Worm (Caenorhabditis elegans) whole organism, young adult: ENCODE results near the gene ced-6.

Source experiments
- B0019.2 ChIP-seq: fragments of 200-800 bp; sonication (Bioruptor generic); conservative IDR thresholded peaks from 2 replicates; pipeline ENCODE4 v1.3.6; 2022; ENCODE audit warnings: missing genetic modification reagents, missing genetic modification characterization, missing compliant biosample characterization
- B0261.1 ChIP-seq: sonication (generic microtip); optimal IDR thresholded peaks from 2 replicates; lab custom pipeline; 2016; ENCODE audit warnings: mild to moderate bottlenecking, missing genetic modification characterization, moderate library complexity, missing compliant biosample characterization
- D2030.7 ChIP-seq: fragments of 200-800 bp; sonication (Bioruptor generic); IDR thresholded peaks from 2 replicates; pipeline ENCODE4 v1.3.6; 2022; ENCODE audit warnings: missing genetic modification reagents, missing genetic modification characterization, missing compliant biosample characterization
- F33H1.4 ChIP-seq: fragments of 200-800 bp; sonication (Bioruptor generic); IDR thresholded peaks from 2 replicates; pipeline ENCODE4 v1.3.6; 2022; ENCODE audit warnings: missing genetic modification reagents, missing genetic modification characterization, missing compliant biosample characterization
- F39B2.1 ChIP-seq: fragments of 200-800 bp; sonication (Bioruptor generic); IDR thresholded peaks from 2 replicates; pipeline ENCODE4 v1.3.6; 2022; ENCODE audit warnings: missing genetic modification reagents, missing genetic modification characterization, missing compliant biosample characterization
- F49E8.2 ChIP-seq: sonication (generic microtip); optimal IDR thresholded peaks from 3 replicates; lab custom pipeline; 2017; ENCODE audit warnings: missing genetic modification characterization, mild to moderate bottlenecking, missing compliant biosample characterization, antibody characterized with exemption, moderate library complexity; ENCODE audit not compliant: insufficient read depth
- F57A8.1 ChIP-seq: fragments of 200-800 bp; sonication (Bioruptor generic); optimal IDR thresholded peaks from 2 replicates; lab custom pipeline; 2018; ENCODE audit warnings: mild to moderate bottlenecking, missing genetic modification characterization, moderate library complexity, missing compliant biosample characterization
- F57C9.4 ChIP-seq: sonication (generic microtip); optimal IDR thresholded peaks from 2 replicates; lab custom pipeline; 2017; ENCODE audit warnings: mild to moderate bottlenecking, missing genetic modification characterization, missing compliant biosample characterization
- K11D2.4 ChIP-seq: fragments of 200-800 bp; sonication (Bioruptor generic); IDR thresholded peaks from 2 replicates; pipeline ENCODE4 v1.3.6; 2022; ENCODE audit warnings: missing genetic modification reagents, missing genetic modification characterization, missing compliant biosample characterization
- Y67H2A.10 ChIP-seq: fragments of 200-800 bp; sonication (Bioruptor generic); conservative IDR thresholded peaks from 2 replicates; pipeline ENCODE4 v1.3.6; 2022; ENCODE audit warnings: missing genetic modification reagents, missing genetic modification characterization, missing compliant biosample characterization
- ZK185.1 ChIP-seq: sonication (generic microtip); optimal IDR thresholded peaks from 2 replicates; lab custom pipeline; 2016; ENCODE audit warnings: mild to moderate bottlenecking, missing genetic modification characterization, missing compliant biosample characterization; ENCODE audit not compliant: poor library complexity, severe bottlenecking
- aptf-3 ChIP-seq: fragments of 200-800 bp; sonication (Bioruptor generic); IDR thresholded peaks from 2 replicates; pipeline ENCODE4 v1.3.6; 2022; ENCODE audit warnings: missing genetic modification characterization, missing compliant biosample characterization
- atf-7 ChIP-seq: sonication (generic microtip); optimal IDR thresholded peaks from 2 replicates; lab custom pipeline; 2017; ENCODE audit warnings: mild to moderate bottlenecking, missing genetic modification characterization, missing compliant biosample characterization
- cebp-1 ChIP-seq, 2 experiments: fragments of 200-800 bp in 1 of 2; sonication (Bioruptor generic) in 1 of 2; sonication (generic microtip) in 1 of 2; IDR thresholded peaks in 1 of 2; optimal IDR thresholded peaks in 1 of 2; 2 replicates each; pipeline versions ENCODE4 v1.3.6 to Lab custom; 2017 to 2022; ENCODE audit warnings: missing compliant biosample characterization in 2 of 2, missing genetic modification characterization in 2 of 2, mild to moderate bottlenecking in 1 of 2, missing genetic modification reagents in 1 of 2, moderate library complexity in 1 of 2
- cebp-2 ChIP-seq: fragments of 200-800 bp; sonication (Bioruptor generic); IDR thresholded peaks from 2 replicates; pipeline ENCODE4 v1.3.6; 2022; ENCODE audit warnings: missing genetic modification characterization, missing compliant biosample characterization
- ceh-100 ChIP-seq: fragments of 200-800 bp; sonication (Bioruptor generic); IDR thresholded peaks from 2 replicates; pipeline ENCODE4 v1.3.6; 2022; ENCODE audit warnings: missing genetic modification reagents, missing genetic modification characterization, missing compliant biosample characterization
- ceh-58 ChIP-seq: fragments of 200-800 bp; sonication (Bioruptor generic); IDR thresholded peaks from 2 replicates; pipeline ENCODE4 v1.3.6; 2022; ENCODE audit warnings: missing genetic modification characterization, missing compliant biosample characterization
- die-1 ChIP-seq: sonication (generic microtip); optimal IDR thresholded peaks from 2 replicates; lab custom pipeline; 2016; ENCODE audit warnings: missing genotype, mild to moderate bottlenecking, missing genetic modification characterization, missing compliant biosample characterization
- dpff-1 ChIP-seq: sonication (generic microtip); optimal IDR thresholded peaks from 2 replicates; lab custom pipeline; 2017; ENCODE audit warnings: mild to moderate bottlenecking, missing genetic modification characterization, missing compliant biosample characterization
- dpl-1 ChIP-seq: fragments of 150-350 bp; optimal IDR thresholded peaks from 2 replicates; lab custom pipeline; 2014; ENCODE audit warnings: missing biosample characterization, missing genetic modification reagents, missing genetic modification characterization
- egrh-3 ChIP-seq: fragments of 200-800 bp; sonication (Bioruptor generic); IDR thresholded peaks from 2 replicates; pipeline ENCODE4 v1.3.6; 2022; ENCODE audit warnings: missing genetic modification reagents, missing genetic modification characterization, missing compliant biosample characterization
- ekl-4 ChIP-seq: fragments of 200-800 bp; sonication (Bioruptor generic); IDR thresholded peaks from 2 replicates; pipeline ENCODE4 v1.3.6; 2022; ENCODE audit warnings: missing genetic modification reagents, missing genetic modification characterization, missing compliant biosample characterization
- hmg-1.2 ChIP-seq: fragments of 200-800 bp; sonication (Bioruptor generic); IDR thresholded peaks from 2 replicates; pipeline ENCODE4 v1.3.6; 2022; ENCODE audit warnings: missing genetic modification reagents, missing genetic modification characterization, missing compliant biosample characterization
- lin-40 ChIP-seq: sonication (generic microtip); optimal IDR thresholded peaks from 2 replicates; lab custom pipeline; 2016; ENCODE audit warnings: missing genetic modification characterization, mild to moderate bottlenecking, missing compliant biosample characterization, missing genotype, missing genetic modification reagents
- madf-10 ChIP-seq: sonication (generic microtip); optimal IDR thresholded peaks from 2 replicates; lab custom pipeline; 2016; ENCODE audit warnings: mild to moderate bottlenecking, missing genetic modification characterization, missing compliant biosample characterization
- madf-8 ChIP-seq: fragments of 200-800 bp; sonication (Bioruptor generic); conservative IDR thresholded peaks from 2 replicates; pipeline ENCODE4 v1.3.6; 2022; ENCODE audit warnings: missing genetic modification reagents, missing genetic modification characterization, missing compliant biosample characterization
- mcd-1 ChIP-seq: fragments of 200-800 bp; sonication (Bioruptor generic); IDR thresholded peaks from 2 replicates; pipeline ENCODE4 v1.3.6; 2022; ENCODE audit warnings: missing genetic modification reagents, missing genetic modification characterization, missing compliant biosample characterization
- mes-4 ChIP-seq: sonication (generic microtip); optimal IDR thresholded peaks from 2 replicates; lab custom pipeline; 2016; ENCODE audit warnings: missing genotype, missing genetic modification characterization, missing compliant biosample characterization
- nfya-2 ChIP-seq: fragments of 200-800 bp; sonication (Bioruptor generic); IDR thresholded peaks from 2 replicates; pipeline ENCODE4 v1.3.6; 2022; ENCODE audit warnings: missing genetic modification reagents, missing genetic modification characterization, missing compliant biosample characterization
- nhr-120 ChIP-seq: fragments of 200-800 bp; sonication (Bioruptor generic); IDR thresholded peaks from 2 replicates; pipeline ENCODE4 v1.3.6; 2022; ENCODE audit warnings: missing genetic modification characterization, missing compliant biosample characterization
- pbrm-1 ChIP-seq: fragments of 200-800 bp; sonication (Bioruptor generic); IDR thresholded peaks from 2 replicates; pipeline ENCODE4 v1.3.6; 2022; ENCODE audit warnings: missing genetic modification reagents, missing genetic modification characterization, missing compliant biosample characterization
- rec-8 ChIP-seq, 2 experiments: sonication (generic microtip); optimal IDR thresholded peaks; 2 replicates each; lab custom pipeline; 2016; ENCODE audit warnings: mild to moderate bottlenecking in 2 of 2, missing genetic modification characterization in 2 of 2, missing genetic modification reagents in 2 of 2, missing genotype in 2 of 2, missing biosample characterization in 1 of 2, missing compliant biosample characterization in 1 of 2, moderate library complexity in 1 of 2
- repo-1 ChIP-seq: sonication (generic microtip); optimal IDR thresholded peaks from 2 replicates; lab custom pipeline; 2017; ENCODE audit warnings: mild to moderate bottlenecking, missing genetic modification characterization, missing compliant biosample characterization
- rpc-1 ChIP-seq, 2 experiments: fragments of 150-350 bp in 1 of 2; sonication (generic microtip) in 1 of 2; optimal IDR thresholded peaks; 2 replicates each; lab custom pipeline; 2014 to 2018; ENCODE audit warnings: missing biosample characterization in 1 of 2, missing genetic modification characterization in 1 of 2, missing genetic modification reagents in 1 of 2, missing genotype in 1 of 2
- snpc-1.3 ChIP-seq: sonication (generic microtip); optimal IDR thresholded peaks from 2 replicates; lab custom pipeline; 2017; ENCODE audit warnings: missing genetic modification characterization, mild to moderate bottlenecking, missing compliant biosample characterization, antibody characterized with exemption, moderate library complexity, missing genotype, missing genetic modification reagents; ENCODE audit not compliant: insufficient read depth
- snpc-4 ChIP-seq, 5 experiments: fragments of 150-350 bp in 1 of 5; sonication (generic microtip) in 4 of 5; optimal IDR thresholded peaks; 2 replicates each; lab custom pipeline; 2014 to 2018; ENCODE audit warnings: missing genetic modification characterization in 5 of 5, missing biosample characterization in 3 of 5, antibody characterized with exemption in 2 of 5, mild to moderate bottlenecking in 2 of 5, missing compliant biosample characterization in 2 of 5, missing genotype in 2 of 5, moderate library complexity in 2 of 5, missing genetic modification reagents in 1 of 5
- unc-130 ChIP-seq: sonication (generic microtip); optimal IDR thresholded peaks from 2 replicates; lab custom pipeline; 2016; ENCODE audit warnings: missing genetic modification reagents, missing genetic modification characterization, missing compliant biosample characterization
- xnd-1 ChIP-seq: sonication (generic microtip); optimal IDR thresholded peaks from 2 replicates; lab custom pipeline; 2016; ENCODE audit warnings: missing genotype, missing genetic modification reagents, missing genetic modification characterization, missing compliant biosample characterization
- zfh-2 ChIP-seq: fragments of 200-800 bp; sonication (Bioruptor generic); conservative IDR thresholded peaks from 2 replicates; pipeline ENCODE4 v1.3.6; 2022; ENCODE audit warnings: missing genetic modification reagents, missing genetic modification characterization, missing compliant biosample characterization
- zim-3 ChIP-seq: sonication (generic microtip); optimal IDR thresholded peaks from 2 replicates; lab custom pipeline; 2017; ENCODE audit warnings: mild to moderate bottlenecking, missing genetic modification characterization, moderate library complexity, missing compliant biosample characterization
- ztf-18 ChIP-seq: sonication (generic microtip); optimal IDR thresholded peaks from 2 replicates; lab custom pipeline; 2016; ENCODE audit warnings: missing genotype, mild to moderate bottlenecking, missing genetic modification characterization, missing compliant biosample characterization
- ztf-22 ChIP-seq: fragments of 200-800 bp; sonication (Bioruptor generic); optimal IDR thresholded peaks from 2 replicates; lab custom pipeline; 2018; ENCODE audit warnings: mild to moderate bottlenecking, missing genetic modification characterization, moderate library complexity, missing compliant biosample characterization
- ztf-26 ChIP-seq: sonication (generic microtip); optimal IDR thresholded peaks from 2 replicates; lab custom pipeline; 2017; ENCODE audit warnings: missing genetic modification characterization, missing compliant biosample characterization
- ztf-3 ChIP-seq: fragments of 200-800 bp; sonication (Bioruptor generic); optimal IDR thresholded peaks from 2 replicates; lab custom pipeline; 2018; ENCODE audit warnings: mild to moderate bottlenecking, missing genetic modification characterization, missing compliant biosample characterization

The ced-6 gene

ce11 chrIII:5603439-5603986 lies 7.9 kb downstream of the ced-6 start, which contains the start of gene madf-11 (continued):
- TF ChIP-seq nhr-120 (GFP tag; lab: Robert Waterston, UW), result no peak
- TF ChIP-seq ZK185.1 (tag; lab: Kevin White, UChicago), result peak; percentile 28
- no peak for TF ChIP-seq ztf-3 (GFP tag; lab: Kevin White, UChicago)
- TF ChIP-seq die-1 (tag; lab: Kevin White, UChicago), result no peak
- TF ChIP-seq F49E8.2 (tag; lab: Kevin White, UChicago), result no peak
- no peak for TF ChIP-seq F57A8.1 (GFP tag; lab: Kevin White, UChicago)
- TF ChIP-seq hmg-1.2 (GFP tag; lab: Robert Waterston, UW), result peak; percentile 57; the same call in 1 of the 2 replicates
- TF ChIP-seq madf-10 (tag; lab: Kevin White, UChicago), result peak; percentile 7
- TF ChIP-seq repo-1 (tag; lab: Kevin White, UChicago), result no peak

ce11 chrIII:5604080-5604479 lies 8.5 kb downstream of the ced-6 start, which contains the start of gene xnd-1:
Gene xnd-1, plus strand, starts transcription at chrIII:5604460.
- peak; percentile 19 for TF ChIP-seq dpl-1 (GFP tag; lab: Kevin White, UChicago)
- no peak for TF ChIP-seq Y67H2A.10 (GFP tag; lab: Robert Waterston, UW)
- no peak for TF ChIP-seq F39B2.1
- peak; percentile 82 for TF ChIP-seq F33H1.4 (GFP tag; lab: Robert Waterston, UW)
- no peak for TF ChIP-seq lin-40 (tag; lab: Kevin White, UChicago)
- peak; percentile 43; the same call in 1 of the 2 replicates for TF ChIP-seq D2030.7
- TF ChIP-seq rpc-1 (optimal IDR thresholded peaks at IDR 0.05; lab: Kevin White, UChicago), result no peak
- no peak for TF ChIP-seq rpc-1 (tag; optimal IDR thresholded peaks at IDR 0.05; lab: Kevin White, UChicago)
- peak; percentile 54; the same call in 1 of the 2 replicates for TF ChIP-seq B0019.2 (GFP tag; lab: Robert Waterston, UW)
- TF ChIP-seq unc-130 (GFP tag; lab: Kevin White, UChicago), result no peak
- no peak for TF ChIP-seq ceh-58 (GFP tag; lab: Robert Waterston, UW)
- no peak for TF ChIP-seq repo-1 (tag; lab: Kevin White, UChicago)
- no peak for TF ChIP-seq egrh-3 (GFP tag; lab: Robert Waterston, UW)
- TF ChIP-seq K11D2.4, result no peak
- no peak for TF ChIP-seq rec-8 (tag; optimal IDR thresholded peaks at IDR 0.05; lab: Kevin White, UChicago)
- no peak for TF ChIP-seq snpc-4 (GFP tag; optimal IDR thresholded peaks at IDR 0.05; lab: Kevin White, UChicago)
- TF ChIP-seq snpc-4 (tag; optimal IDR thresholded peaks at IDR 0.05; lab: Kevin White, UChicago), result no peak
- TF ChIP-seq F57C9.4 (tag; lab: Kevin White, UChicago), result no peak
- no peak for TF ChIP-seq dpff-1 (tag; lab: Kevin White, UChicago)
- TF ChIP-seq B0261.1, result no peak
- no peak for TF ChIP-seq mcd-1 (GFP tag; lab: Robert Waterston, UW)
- no peak for TF ChIP-seq ztf-26 (tag; lab: Kevin White, UChicago)
- no peak for TF ChIP-seq mes-4 (tag; lab: Kevin White, UChicago)
- TF ChIP-seq madf-8 (GFP tag; lab: Robert Waterston, UW), result 0 out of 2 replicates have a peak, but pooled peaks have one; percentile 36
- no peak for TF ChIP-seq xnd-1 (tag; lab: Kevin White, UChicago)
- no peak for TF ChIP-seq nfya-2 (GFP tag; lab: Robert Waterston, UW)
- no peak for TF ChIP-seq atf-7 (tag; lab: Kevin White, UChicago)
- TF ChIP-seq ekl-4, result no peak
- TF ChIP-seq zfh-2 (GFP tag; lab: Robert Waterston, UW), result no peak
- TF ChIP-seq snpc-1.3, result peak; percentile 57
- no peak for TF ChIP-seq pbrm-1 (GFP tag; lab: Robert Waterston, UW)
- no peak for TF ChIP-seq aptf-3 (GFP tag; lab: Robert Waterston, UW)
- no peak for TF ChIP-seq ztf-22 (GFP tag; lab: Kevin White, UChicago)
- TF ChIP-seq zim-3, result no peak
- no peak for TF ChIP-seq cebp-2 (GFP tag; lab: Robert Waterston, UW)
- no peak for TF ChIP-seq madf-10 (tag; lab: Kevin White, UChicago)
- no peak for TF ChIP-seq cebp-1 (GFP tag; IDR thresholded peaks at IDR 0.05; lab: Robert Waterston, UW)
- no peak for TF ChIP-seq cebp-1 (tag; optimal IDR thresholded peaks at IDR 0.05; lab: Kevin White, UChicago)
- no peak for TF ChIP-seq ceh-100 (GFP tag; lab: Robert Waterston, UW)
- TF ChIP-seq ztf-18 (tag; lab: Kevin White, UChicago), result no peak
